Fruit fly (Drosophila melanogaster) whole organism, prepupa: ENCODE data around the gene CG8541.

Experiments
- CG16779 ChIP-seq: fragments of 200-800 bp; sonication (Bioruptor generic); optimal IDR thresholded peaks from 3 replicates; lab custom pipeline; 2017; ENCODE audit warnings: missing biosample characterization, mild to moderate bottlenecking, missing genetic modification characterization
- CG32006 ChIP-seq: fragments of 200-800 bp; sonication (Bioruptor generic); optimal IDR thresholded peaks from 3 replicates; lab custom pipeline; 2017; ENCODE audit warnings: missing biosample characterization, mild to moderate bottlenecking, missing genetic modification characterization
- CG34406 ChIP-seq: fragments of 200-800 bp; sonication (Bioruptor generic); optimal IDR thresholded peaks from 3 replicates; lab custom pipeline; 2016; ENCODE audit warnings: missing biosample characterization, missing genetic modification characterization
- CG3919 ChIP-seq: fragments of 200-800 bp; sonication (Bioruptor generic); optimal IDR thresholded peaks from 3 replicates; lab custom pipeline; 2016; ENCODE audit warnings: missing biosample characterization, missing genetic modification characterization
- CG6276 ChIP-seq: fragments of 200-800 bp; sonication (Bioruptor generic); optimal IDR thresholded peaks from 2 replicates; lab custom pipeline; 2017; ENCODE audit warnings: missing biosample characterization, mild to moderate bottlenecking, missing genetic modification characterization
- CG6792 ChIP-seq: fragments of 200-800 bp; sonication (Bioruptor generic); optimal IDR thresholded peaks from 3 replicates; lab custom pipeline; 2016; ENCODE audit warnings: missing biosample characterization, missing genetic modification characterization
- CG6854 ChIP-seq: fragments of 200-800 bp; sonication (Bioruptor generic); optimal IDR thresholded peaks from 2 replicates; lab custom pipeline; 2017; ENCODE audit warnings: missing biosample characterization, mild to moderate bottlenecking, missing genetic modification characterization
- CG9139 ChIP-seq: fragments of 200-800 bp; sonication (Bioruptor generic); optimal IDR thresholded peaks from 3 replicates; lab custom pipeline; 2017; ENCODE audit warnings: missing biosample characterization, mild to moderate bottlenecking, missing genetic modification characterization
- Lpt ChIP-seq: fragments of 200-800 bp; sonication (Bioruptor generic); optimal IDR thresholded peaks from 3 replicates; lab custom pipeline; 2016; ENCODE audit warnings: missing biosample characterization, missing genetic modification characterization
- Sox102F ChIP-seq: fragments of 200-800 bp; sonication (Bioruptor generic); optimal IDR thresholded peaks from 2 replicates; lab custom pipeline; 2016; ENCODE audit warnings: missing biosample characterization, mild to moderate bottlenecking, missing genetic modification characterization
- acj6 ChIP-seq: fragments of 200-800 bp; sonication (Bioruptor generic); optimal IDR thresholded peaks from 3 replicates; lab custom pipeline; 2016; ENCODE audit warnings: missing biosample characterization, missing genetic modification characterization
- topi ChIP-seq: fragments of 200-800 bp; sonication (Bioruptor generic); optimal IDR thresholded peaks from 3 replicates; lab custom pipeline; 2016; ENCODE audit warnings: missing biosample characterization, missing genetic modification characterization

DNA sequence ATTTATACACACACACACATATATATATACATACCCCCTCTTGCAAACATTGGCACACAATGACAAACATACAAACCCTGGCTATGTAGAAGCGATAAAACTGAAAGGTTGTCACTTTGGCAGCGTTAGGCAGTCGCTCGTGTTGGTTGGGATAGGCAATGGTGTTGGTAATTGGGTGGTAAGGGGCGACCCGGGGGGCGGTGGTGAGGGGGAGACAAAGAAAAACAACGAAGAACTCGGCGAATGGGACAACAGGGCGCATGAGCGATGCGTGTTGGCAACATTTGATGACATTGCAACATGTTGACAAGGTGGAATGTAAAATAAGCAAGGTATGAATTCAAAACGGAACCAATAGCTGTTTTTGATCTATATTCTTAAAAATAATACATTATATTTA, 48.8 kb upstream of the CG8541 start:
- TF ChIP-seq CG32006 (GFP tag; lab: Kevin White, UChicago) (no peak), acj6 (GFP tag; lab: Kevin White, UChicago) (no peak), CG6792 (GFP tag; lab: Kevin White, UChicago) (no peak), Sox102F (GFP tag; lab: Kevin White, UChicago) (no peak), topi (no peak), CG6854 (GFP tag; lab: Kevin White, UChicago) (no peak), CG9139 (GFP tag; lab: Kevin White, UChicago) (no peak), CG3919 (GFP tag; lab: Kevin White, UChicago) (no peak), Lpt (GFP tag; lab: Kevin White, UChicago) (no peak), CG16779 (tag; lab: Kevin White, UChicago) (no peak), CG34406 (GFP tag; lab: Kevin White, UChicago) (no peak), CG6276 (GFP tag; lab: Kevin White, UChicago) (no peak)
